Worm (Caenorhabditis elegans) whole organism, L2 larva: ENCODE data around the gene sdhd-1.

Experiments
- C34F6.9 ChIP-seq: fragments of 150-350 bp; optimal IDR thresholded peaks from 2 replicates; lab custom pipeline; 2014; ENCODE audit warnings: missing biosample characterization, missing genetic modification characterization
- F13H6.1 ChIP-seq: sonication (generic microtip); optimal IDR thresholded peaks from 2 replicates; lab custom pipeline; 2016; ENCODE audit warnings: missing genetic modification characterization, missing compliant biosample characterization
- alr-1 ChIP-seq: fragments of 150-350 bp; optimal IDR thresholded peaks from 2 replicates; lab custom pipeline; 2014; ENCODE audit warnings: missing biosample characterization, missing genetic modification characterization
- aly-2 ChIP-seq: fragments of 150-350 bp; optimal IDR thresholded peaks from 2 replicates; lab custom pipeline; 2014; ENCODE audit warnings: missing biosample characterization, missing genetic modification characterization
- ama-1 ChIP-seq: fragments of 150-350 bp; optimal IDR thresholded peaks from 2 replicates; lab custom pipeline; 2018; ENCODE audit warnings: inconsistent platforms
- blmp-1 ChIP-seq: sonication (generic microtip); optimal IDR thresholded peaks from 2 replicates; lab custom pipeline; 2017; ENCODE audit warnings: missing genetic modification characterization, mild to moderate bottlenecking, missing compliant biosample characterization, antibody characterized with exemption, moderate library complexity; ENCODE audit not compliant: insufficient read depth
- ceh-16 ChIP-seq: fragments of 150-350 bp; optimal IDR thresholded peaks from 2 replicates; lab custom pipeline; 2014; ENCODE audit warnings: missing biosample characterization, missing genetic modification characterization
- dmd-4 ChIP-seq: sonication (generic microtip); optimal IDR thresholded peaks from 2 replicates; lab custom pipeline; 2017; ENCODE audit warnings: missing biosample characterization, missing genetic modification characterization
- elt-1 ChIP-seq: fragments of 150-350 bp; optimal IDR thresholded peaks from 2 replicates; lab custom pipeline; 2014; ENCODE audit warnings: missing biosample characterization, missing genetic modification characterization
- elt-3 ChIP-seq: sonication (generic microtip); optimal IDR thresholded peaks from 2 replicates; lab custom pipeline; 2017; ENCODE audit warnings: missing biosample characterization, missing genetic modification characterization
- fos-1 ChIP-seq: fragments of 150-350 bp; optimal IDR thresholded peaks from 2 replicates; lab custom pipeline; 2014; ENCODE audit warnings: missing biosample characterization, missing genetic modification characterization
- lin-11 ChIP-seq: fragments of 150-350 bp; sonication (generic microtip); optimal IDR thresholded peaks from 2 replicates; lab custom pipeline; 2014; ENCODE audit warnings: missing biosample characterization, missing genetic modification characterization, inconsistent platforms, mixed read lengths
- lsy-2 ChIP-seq, 2 experiments: fragments of 150-350 bp in 1 of 2; sonication (generic microtip) in 1 of 2; optimal IDR thresholded peaks; 2 replicates each; lab custom pipeline; 2014 to 2017; ENCODE audit warnings: missing biosample characterization in 2 of 2, missing genetic modification characterization in 2 of 2
- mab-5 ChIP-seq: fragments of 150-350 bp; optimal IDR thresholded peaks from 2 replicates; lab custom pipeline; 2014; ENCODE audit warnings: missing biosample characterization, missing genetic modification characterization
- mbf-1 ChIP-seq: sonication (generic microtip); optimal IDR thresholded peaks from 2 replicates; lab custom pipeline; 2017; ENCODE audit warnings: missing biosample characterization, missing genetic modification characterization
- nhr-10 ChIP-seq: sonication (generic microtip); optimal IDR thresholded peaks from 2 replicates; lab custom pipeline; 2017; ENCODE audit warnings: missing biosample characterization, missing genetic modification characterization
- nhr-129 ChIP-seq: fragments of 150-350 bp; optimal IDR thresholded peaks from 2 replicates; lab custom pipeline; 2014; ENCODE audit warnings: missing biosample characterization, missing genetic modification characterization
- nhr-23 ChIP-seq: fragments of 150-350 bp; optimal IDR thresholded peaks from 2 replicates; lab custom pipeline; 2014; ENCODE audit warnings: missing biosample characterization, missing genetic modification reagents, missing genetic modification characterization
- nhr-237 ChIP-seq: fragments of 150-350 bp; optimal IDR thresholded peaks from 2 replicates; lab custom pipeline; 2014; ENCODE audit warnings: missing biosample characterization, missing genetic modification characterization
- nhr-25 ChIP-seq: fragments of 150-350 bp; sonication (generic microtip); optimal IDR thresholded peaks from 3 replicates; lab custom pipeline; 2014; ENCODE audit warnings: missing biosample characterization, missing genetic modification characterization
- nhr-6 ChIP-seq: fragments of 150-350 bp; optimal IDR thresholded peaks from 2 replicates; lab custom pipeline; 2014; ENCODE audit warnings: missing biosample characterization, missing genetic modification characterization
- nhr-77 ChIP-seq: fragments of 150-350 bp; optimal IDR thresholded peaks from 2 replicates; lab custom pipeline; 2014; ENCODE audit warnings: missing biosample characterization, missing genetic modification characterization
- sem-4 ChIP-seq: fragments of 150-350 bp; optimal IDR thresholded peaks from 2 replicates; lab custom pipeline; 2014; ENCODE audit warnings: missing biosample characterization, missing genetic modification reagents, missing genetic modification characterization
- sma-9 ChIP-seq, 2 experiments: fragments of 150-350 bp in 1 of 2; sonication (generic microtip) in 1 of 2; optimal IDR thresholded peaks; 2 replicates each; lab custom pipeline; 2014 to 2016; ENCODE audit warnings: missing genetic modification characterization in 2 of 2, mild to moderate bottlenecking in 1 of 2, missing biosample characterization in 1 of 2, missing compliant biosample characterization in 1 of 2, missing genetic modification reagents in 1 of 2, moderate library complexity in 1 of 2
- snpc-4 ChIP-seq: fragments of 150-350 bp; optimal IDR thresholded peaks from 2 replicates; lab custom pipeline; 2014; ENCODE audit warnings: missing biosample characterization, missing genetic modification characterization
- unc-39 ChIP-seq: fragments of 150-350 bp; optimal IDR thresholded peaks from 2 replicates; lab custom pipeline; 2014; ENCODE audit warnings: missing biosample characterization, missing genetic modification characterization
- unc-55 ChIP-seq: fragments of 150-350 bp; sonication (generic microtip); optimal IDR thresholded peaks from 3 replicates; lab custom pipeline; 2014; ENCODE audit warnings: missing biosample characterization, missing genetic modification reagents, missing genetic modification characterization
- unc-62 ChIP-seq: fragments of 150-350 bp; optimal IDR thresholded peaks from 2 replicates; lab custom pipeline; 2014; ENCODE audit warnings: missing biosample characterization, missing genetic modification reagents, missing genetic modification characterization
- zag-1 ChIP-seq: fragments of 150-350 bp; optimal IDR thresholded peaks from 2 replicates; lab custom pipeline; 2014; ENCODE audit warnings: missing biosample characterization, missing genetic modification characterization
- ztf-4 ChIP-seq: fragments of 150-350 bp; optimal IDR thresholded peaks from 2 replicates; lab custom pipeline; 2014; ENCODE audit warnings: missing biosample characterization, missing genetic modification characterization

sdhd-1 gene

ce11 chrII:11020707-11021106 is 29.0 kb downstream of the sdhd-1 start:
- TF ChIP-seq blmp-1 (tag; lab: Kevin White, UChicago), result peak; percentile 97
- TF ChIP-seq unc-62, result no peak
- no peak for TF ChIP-seq nhr-23
- TF ChIP-seq sma-9 (GFP tag; optimal IDR thresholded peaks at IDR 0.05; lab: Kevin White, UChicago), result peak; percentile 37
- TF ChIP-seq sma-9 (tag; optimal IDR thresholded peaks at IDR 0.05; lab: Kevin White, UChicago), result no peak
- TF ChIP-seq ceh-16 (tag; lab: Kevin White, UChicago), result peak; percentile 59
- TF ChIP-seq lin-11 (tag; lab: Kevin White, UChicago), result no peak
- TF ChIP-seq nhr-25 (tag; lab: Kevin White, UChicago), result peak; percentile 66

ce11 chrII:11016884-11017283 is 32.8 kb downstream of the sdhd-1 start:
- peak; percentile 43 for TF ChIP-seq sma-9 (GFP tag; optimal IDR thresholded peaks at IDR 0.05; lab: Kevin White, UChicago)
- no peak for TF ChIP-seq sma-9 (tag; optimal IDR thresholded peaks at IDR 0.05; lab: Kevin White, UChicago)
- TF ChIP-seq nhr-25 (tag; lab: Kevin White, UChicago), result peak; percentile 52
- TF ChIP-seq ceh-16 (tag; lab: Kevin White, UChicago), result peak; percentile 85
- no peak for TF ChIP-seq nhr-237
- TF ChIP-seq sem-4 (tag; lab: Kevin White, UChicago), result no peak
- TF ChIP-seq lsy-2 (tag; optimal IDR thresholded peaks at IDR 0.05; lab: Kevin White, UChicago), result no peak
- no peak for TF ChIP-seq ama-1 (lab: Kevin White, UChicago)
- TF ChIP-seq blmp-1 (tag; lab: Kevin White, UChicago), result peak; percentile 63
- TF ChIP-seq, all 48 proteins: peak for 4

ce11 chrII:11016835-11016883 is 33.1 kb downstream of the sdhd-1 start, which contains the start of gene ram-2:
TSS of gene ram-2 (minus strand) at chrII:11016881.
- TF ChIP-seq nhr-77 (tag; lab: Kevin White, UChicago) (no peak), unc-39 (tag; lab: Kevin White, UChicago) (no peak), alr-1 (tag; lab: Kevin White, UChicago) (no peak), dmd-4 (no peak), elt-1 (tag; lab: Kevin White, UChicago) (no peak), unc-55 (GFP tag; lab: Kevin White, UChicago) (no peak), snpc-4 (no peak)

ce11 chrII:11016435-11016834 is 33.3 kb downstream of the sdhd-1 start:
- TF ChIP-seq aly-2 (tag; lab: Kevin White, UChicago), result no peak
- TF ChIP-seq C34F6.9, result no peak
- no peak for TF ChIP-seq nhr-77 (tag; lab: Kevin White, UChicago)
- TF ChIP-seq F13H6.1 (tag; lab: Kevin White, UChicago), result no peak
- no peak for TF ChIP-seq snpc-4
- TF ChIP-seq zag-1 (tag; lab: Kevin White, UChicago), result no peak

- TF ChIP-seq mbf-1 (tag; lab: Kevin White, UChicago), result no peak
- TF ChIP-seq blmp-1 (tag; lab: Kevin White, UChicago), result no peak
- TF ChIP-seq F13H6.1 (tag; lab: Kevin White, UChicago), result no peak
- TF ChIP-seq mab-5 (tag; lab: Kevin White, UChicago), result no peak
- TF ChIP-seq elt-3 (tag; lab: Kevin White, UChicago), result no peak
- TF ChIP-seq nhr-10, result no peak
- TF ChIP-seq nhr-6 (tag; lab: Kevin White, UChicago), result no peak
- no peak for TF ChIP-seq lin-11 (tag; lab: Kevin White, UChicago)
- no peak for TF ChIP-seq nhr-77 (tag; lab: Kevin White, UChicago)
- TF ChIP-seq ztf-4 (tag; lab: Kevin White, UChicago), result no peak
- TF ChIP-seq dmd-4, result no peak
- no peak for TF ChIP-seq nhr-129 (tag; lab: Kevin White, UChicago)
- TF ChIP-seq fos-1 (tag; lab: Kevin White, UChicago), result no peak
- no peak for TF ChIP-seq snpc-4
Observed at ce11 chrII:11015734-11016133, 34.0 kb downstream of the sdhd-1 start.

- TF ChIP-seq C34F6.9, result no peak
- TF ChIP-seq nhr-25 (tag; lab: Kevin White, UChicago), result peak; percentile 73
- TF ChIP-seq ama-1 (lab: Kevin White, UChicago), result peak; percentile 51
- no peak for TF ChIP-seq lsy-2 (tag; optimal IDR thresholded peaks at IDR 0.05; lab: Kevin White, UChicago)
Observed at ce11 chrII:11015210-11015609, 34.5 kb downstream of the sdhd-1 start.

- no peak for TF ChIP-seq unc-55 (GFP tag; lab: Kevin White, UChicago)
Observed at ce11 chrII:11013667-11014066, 36.0 kb downstream of the sdhd-1 start, which contains the start of gene col-81. TSS of gene col-81 (minus strand) at chrII:11013767.
